Worm (Caenorhabditis elegans) whole organism, young adult: ENCODE results near the gene tkr-1.

Experiments used
- T26A5.8 ChIP-seq: sonication (generic microtip); optimal IDR thresholded peaks from 2 replicates; lab custom pipeline; 2016; ENCODE audit warnings: missing genetic modification characterization, missing compliant biosample characterization
- atf-7 ChIP-seq: sonication (generic microtip); optimal IDR thresholded peaks from 2 replicates; lab custom pipeline; 2017; ENCODE audit warnings: mild to moderate bottlenecking, missing genetic modification characterization, missing compliant biosample characterization
- snpc-4 ChIP-seq, 5 experiments: fragments of 150-350 bp in 1 of 5; sonication (generic microtip) in 4 of 5; optimal IDR thresholded peaks; 2 replicates each; lab custom pipeline; 2014 to 2018; ENCODE audit warnings: missing genetic modification characterization in 5 of 5, missing biosample characterization in 3 of 5, antibody characterized with exemption in 2 of 5, mild to moderate bottlenecking in 2 of 5, missing compliant biosample characterization in 2 of 5, missing genotype in 2 of 5, moderate library complexity in 2 of 5, missing genetic modification reagents in 1 of 5
- zim-3 ChIP-seq: sonication (generic microtip); optimal IDR thresholded peaks from 2 replicates; lab custom pipeline; 2017; ENCODE audit warnings: mild to moderate bottlenecking, missing genetic modification characterization, moderate library complexity, missing compliant biosample characterization

ce11 chrIII:9335076-9335475 lies 48.5 kb upstream of the tkr-1 start:
- TF ChIP-seq atf-7 (tag; lab: Kevin White, UChicago) (no peak), snpc-4 (GFP tag; optimal IDR thresholded peaks at IDR 0.05; lab: Kevin White, UChicago) (no peak), snpc-4 (tag; optimal IDR thresholded peaks at IDR 0.05; lab: Kevin White, UChicago) (no peak), T26A5.8 (tag; lab: Kevin White, UChicago) (no peak), zim-3 (tag; lab: Kevin White, UChicago) (no peak)
